Fruit fly (Drosophila melanogaster) whole organism, embryonic: ENCODE results near the gene mad2.

Experiments
- Adf1 ChIP-seq: fragments of 200-800 bp; sonication (Bioruptor generic); IDR thresholded peaks from 2 replicates; pipeline ENCODE4 v1.3.6; 2022; ENCODE audit warnings: missing biosample characterization, missing genetic modification characterization
- BEAF-32 ChIP-seq: fragments of 200-800 bp; sonication (Bioruptor generic); optimal IDR thresholded peaks from 3 replicates; lab custom pipeline; 2017; ENCODE audit warnings: missing biosample characterization, missing genetic modification characterization, mild to moderate bottlenecking, moderate library complexity, missing genetic modification reagents
- BtbVII ChIP-seq: fragments of 200-800 bp; sonication (Bioruptor generic); optimal IDR thresholded peaks from 3 replicates; lab custom pipeline; 2017; ENCODE audit warnings: missing biosample characterization, mild to moderate bottlenecking, missing genetic modification characterization
- CG10274 ChIP-seq: fragments of 200-800 bp; sonication (Bioruptor generic); optimal IDR thresholded peaks from 3 replicates; lab custom pipeline; 2017; ENCODE audit warnings: missing biosample characterization, mild to moderate bottlenecking, missing genetic modification characterization
- CG11456 ChIP-seq: fragments of 200-800 bp; sonication (Bioruptor generic); IDR thresholded peaks from 3 replicates; pipeline ENCODE4 v1.3.6; 2022; ENCODE audit warnings: missing biosample characterization, missing genetic modification characterization
- CG1529 ChIP-seq: fragments of 200-800 bp; sonication (Bioruptor generic); optimal IDR thresholded peaks from 3 replicates; lab custom pipeline; 2018; ENCODE audit warnings: missing biosample characterization, missing genetic modification characterization
- CG18262 ChIP-seq: fragments of 200-800 bp; optimal IDR thresholded peaks from 3 replicates; lab custom pipeline; 2019; ENCODE audit warnings: missing biosample characterization, mild to moderate bottlenecking, missing genetic modification characterization, moderate library complexity
- CG31224 ChIP-seq: fragments of 200-800 bp; sonication (Bioruptor generic); IDR thresholded peaks from 2 replicates; pipeline ENCODE4 v1.3.6; 2022; ENCODE audit warnings: missing biosample characterization, missing genetic modification characterization
- CG32532 ChIP-seq: fragments of 200-800 bp; sonication (Bioruptor generic); IDR thresholded peaks from 2 replicates; pipeline ENCODE4 v1.3.6; 2022; ENCODE audit warnings: missing biosample characterization, missing genetic modification characterization
- CG33557 ChIP-seq: fragments of 200-800 bp; sonication (Bioruptor generic); optimal IDR thresholded peaks from 2 replicates; lab custom pipeline; 2019; ENCODE audit warnings: missing biosample characterization, mild to moderate bottlenecking, missing genetic modification characterization, moderate library complexity
- CG34422 ChIP-seq: fragments of 200-800 bp; sonication (Bioruptor generic); IDR thresholded peaks from 3 replicates; pipeline ENCODE4 v1.3.6; 2022; ENCODE audit warnings: missing biosample characterization, missing genetic modification characterization
- CG4360 ChIP-seq: fragments of 200-800 bp; sonication (Bioruptor generic); IDR thresholded peaks from 2 replicates; pipeline ENCODE4 v1.3.6; 2022; ENCODE audit warnings: missing biosample characterization, missing genetic modification characterization
- CG7357 ChIP-seq: fragments of 200-800 bp; sonication (Bioruptor generic); IDR thresholded peaks from 3 replicates; pipeline ENCODE4 v1.3.6; 2022; ENCODE audit warnings: missing biosample characterization, missing genetic modification characterization
- CG9727 ChIP-seq: fragments of 200-800 bp; sonication (Bioruptor generic); optimal IDR thresholded peaks from 3 replicates; lab custom pipeline; 2017; ENCODE audit warnings: missing biosample characterization, mild to moderate bottlenecking, missing genetic modification characterization
- Dek ChIP-seq: fragments of 200-800 bp; sonication (Bioruptor generic); optimal IDR thresholded peaks from 3 replicates; lab custom pipeline; 2019; ENCODE audit warnings: missing biosample characterization, mild to moderate bottlenecking, missing genetic modification characterization, moderate library complexity
- Dfd ChIP-seq, 2 experiments: fragments of >200 bp; optimal IDR thresholded peaks; 2 replicates each; lab custom pipeline; 2017; ENCODE audit warnings: missing biosample characterization in 2 of 2, missing genetic modification characterization in 2 of 2
- HmgZ ChIP-seq: fragments of 200-800 bp; sonication (Bioruptor generic); optimal IDR thresholded peaks from 2 replicates; lab custom pipeline; 2018; ENCODE audit warnings: missing biosample characterization, mild to moderate bottlenecking, missing genetic modification characterization
- Kr ChIP-seq: fragments of 200-800 bp; sonication (Bioruptor generic); optimal IDR thresholded peaks from 2 replicates; lab custom pipeline; 2017; ENCODE audit warnings: missing biosample characterization, mild to moderate bottlenecking, missing genetic modification characterization
- Lhr ChIP-seq: fragments of 200-800 bp; sonication (Bioruptor generic); optimal IDR thresholded peaks from 3 replicates; lab custom pipeline; 2017; ENCODE audit warnings: mild to moderate bottlenecking, missing biosample characterization, missing genetic modification reagents, missing genetic modification characterization
- MBD-R2 ChIP-seq: fragments of 200-800 bp; sonication (Bioruptor generic); IDR thresholded peaks from 2 replicates; pipeline ENCODE4 v1.3.6; 2022; ENCODE audit warnings: missing biosample characterization, missing genetic modification characterization
- NFAT ChIP-seq: fragments of 200-800 bp; sonication (Bioruptor generic); IDR thresholded peaks from 2 replicates; pipeline ENCODE4 v1.3.6; 2022; ENCODE audit warnings: missing biosample characterization, missing genetic modification characterization
- NfI ChIP-seq: fragments of 200-800 bp; sonication (Bioruptor generic); optimal IDR thresholded peaks from 3 replicates; lab custom pipeline; 2018; ENCODE audit warnings: missing biosample characterization, mild to moderate bottlenecking, missing genetic modification characterization, moderate library complexity
- Optix ChIP-seq: fragments of 200-800 bp; sonication (Bioruptor generic); IDR thresholded peaks from 3 replicates; pipeline ENCODE4 v1.3.6; 2022; ENCODE audit warnings: missing biosample characterization, missing genetic modification characterization
- Poxn ChIP-seq: fragments of 200-800 bp; sonication (Bioruptor generic); IDR thresholded peaks from 2 replicates; pipeline ENCODE4 v1.3.6; 2022; ENCODE audit warnings: missing biosample characterization, missing genetic modification characterization
- Side ChIP-seq: fragments of 200-800 bp; sonication (Bioruptor generic); optimal IDR thresholded peaks from 2 replicates; lab custom pipeline; 2016; ENCODE audit warnings: missing biosample characterization, missing genetic modification characterization
- Trl ChIP-seq, 3 experiments: fragments of >200 bp in 2 of 3; fragments of 200-800 bp in 1 of 3; sonication (Bioruptor generic) in 1 of 3; optimal IDR thresholded peaks; 2 replicates in 1 of 3; 3 replicates in 2 of 3; lab custom pipeline; 2016 to 2017; ENCODE audit warnings: missing biosample characterization in 1 of 3, missing genetic modification characterization in 1 of 3
- ac ChIP-seq: fragments of 200-800 bp; sonication (Bioruptor generic); optimal IDR thresholded peaks from 3 replicates; lab custom pipeline; 2017; ENCODE audit warnings: missing biosample characterization, mild to moderate bottlenecking, missing genetic modification characterization
- aop ChIP-seq: fragments of 200-800 bp; sonication (Bioruptor generic); IDR thresholded peaks from 2 replicates; pipeline ENCODE4 v1.3.6; 2022; ENCODE audit warnings: missing biosample characterization, missing genetic modification characterization
- bigmax ChIP-seq: fragments of 200-800 bp; sonication (Bioruptor generic); optimal IDR thresholded peaks from 2 replicates; lab custom pipeline; 2018; ENCODE audit warnings: missing biosample characterization, mild to moderate bottlenecking, missing genetic modification characterization
- danr ChIP-seq: fragments of 200-800 bp; sonication (Bioruptor generic); IDR thresholded peaks from 2 replicates; pipeline ENCODE4 v1.3.6; 2022; ENCODE audit warnings: missing biosample characterization, missing genetic modification characterization
- dati ChIP-seq: fragments of 200-800 bp; sonication (Bioruptor generic); IDR thresholded peaks from 2 replicates; pipeline ENCODE4 v1.3.6; 2022; ENCODE audit warnings: missing biosample characterization, missing genetic modification characterization
- dpn ChIP-seq, 2 experiments: fragments of 200-800 bp; sonication (Bioruptor generic); optimal IDR thresholded peaks; 3 replicates each; lab custom pipeline; 2016; ENCODE audit warnings: missing biosample characterization in 2 of 2, missing genetic modification characterization in 2 of 2
- eve ChIP-seq, 2 experiments: fragments of >200 bp; optimal IDR thresholded peaks; 2 replicates each; lab custom pipeline; 2017; ENCODE audit warnings: missing biosample characterization in 2 of 2, missing genetic modification characterization in 2 of 2
- grau ChIP-seq: fragments of 200-800 bp; optimal IDR thresholded peaks from 3 replicates; lab custom pipeline; 2019; ENCODE audit warnings: missing biosample characterization, mild to moderate bottlenecking, missing genetic modification characterization, moderate library complexity
- her ChIP-seq: fragments of 200-800 bp; sonication (Bioruptor generic); optimal IDR thresholded peaks from 2 replicates; lab custom pipeline; 2016; ENCODE audit warnings: missing biosample characterization, missing genetic modification characterization
- ind ChIP-seq: fragments of 200-800 bp; sonication (Bioruptor generic); optimal IDR thresholded peaks from 3 replicates; lab custom pipeline; 2016; ENCODE audit warnings: missing biosample characterization, missing genetic modification characterization
- insv ChIP-seq, 2 experiments: fragments of 200-800 bp; sonication (Bioruptor generic); optimal IDR thresholded peaks; 3 replicates each; lab custom pipeline; 2016 to 2018; ENCODE audit warnings: missing biosample characterization in 2 of 2, missing genetic modification characterization in 2 of 2
- kah ChIP-seq: fragments of 200-800 bp; sonication (Bioruptor generic); optimal IDR thresholded peaks from 2 replicates; lab custom pipeline; 2018; ENCODE audit warnings: missing biosample characterization, mild to moderate bottlenecking, missing genetic modification characterization
- nom ChIP-seq: fragments of 200-800 bp; sonication (Bioruptor generic); optimal IDR thresholded peaks from 2 replicates; lab custom pipeline; 2017; ENCODE audit warnings: missing biosample characterization, missing genetic modification characterization, mild to moderate bottlenecking, moderate library complexity, missing genetic modification reagents
- onecut ChIP-seq: fragments of 200-800 bp; sonication (Bioruptor generic); IDR thresholded peaks from 2 replicates; pipeline ENCODE4 v1.3.6; 2022; ENCODE audit warnings: missing biosample characterization, missing genetic modification characterization
- phol ChIP-seq: fragments of 200-800 bp; sonication (Bioruptor generic); optimal IDR thresholded peaks from 3 replicates; lab custom pipeline; 2018; ENCODE audit warnings: missing biosample characterization, mild to moderate bottlenecking, missing genetic modification characterization, moderate library complexity
- pnt ChIP-seq: fragments of 200-800 bp; sonication (Bioruptor generic); optimal IDR thresholded peaks from 3 replicates; lab custom pipeline; 2016; ENCODE audit warnings: missing biosample characterization, missing genetic modification characterization
- pros ChIP-seq: fragments of 200-800 bp; sonication (Bioruptor generic); optimal IDR thresholded peaks from 3 replicates; lab custom pipeline; 2019; ENCODE audit warnings: missing biosample characterization, mild to moderate bottlenecking, missing genetic modification characterization, moderate library complexity
- row ChIP-seq: fragments of 200-800 bp; sonication (Bioruptor generic); IDR thresholded peaks from 3 replicates; pipeline ENCODE4 v1.3.6; 2022; ENCODE audit warnings: missing biosample characterization, missing genetic modification characterization
- schlank ChIP-seq: fragments of 200-800 bp; sonication (Bioruptor generic); optimal IDR thresholded peaks from 2 replicates; lab custom pipeline; 2018; ENCODE audit warnings: missing biosample characterization, mild to moderate bottlenecking, missing genetic modification characterization
- stwl ChIP-seq: fragments of 200-800 bp; sonication (Bioruptor generic); optimal IDR thresholded peaks from 3 replicates; lab custom pipeline; 2018; ENCODE audit warnings: missing biosample characterization, mild to moderate bottlenecking, missing genetic modification characterization, moderate library complexity
- tna ChIP-seq: fragments of 200-800 bp; sonication (Bioruptor generic); IDR thresholded peaks from 2 replicates; pipeline ENCODE4 v1.3.6; 2022; ENCODE audit warnings: missing biosample characterization, missing genetic modification characterization; ENCODE audit not compliant: partially characterized antibody
- z ChIP-seq: fragments of 200-800 bp; sonication (Bioruptor generic); IDR thresholded peaks from 3 replicates; pipeline ENCODE4 v1.3.6; 2022; ENCODE audit warnings: missing biosample characterization, missing genetic modification characterization
- zen ChIP-seq: fragments of 200-800 bp; sonication (Bioruptor generic); optimal IDR thresholded peaks from 3 replicates; lab custom pipeline; 2018; ENCODE audit warnings: missing biosample characterization, mild to moderate bottlenecking, missing genetic modification characterization, moderate library complexity

The mad2 gene

dm6 chr3L:5770817-5771425 lies 42.0 kb downstream of the mad2 start (continued):
- TF ChIP-seq onecut (no peak; the same call in 1 of the 2 replicates), CG18262 (tag; lab: Kevin White, UChicago) (peak; percentile 86), danr (GFP tag; lab: Robert Waterston, UW) (peak; percentile 27; the same call in 1 of the 2 replicates), MBD-R2 (GFP tag; lab: Robert Waterston, UW) (peak; percentile 44; the same call in 1 of the 2 replicates), BtbVII (GFP tag; lab: Kevin White, UChicago) (peak; percentile 85), Optix (GFP tag; lab: Robert Waterston, UW) (no peak), Kr (GFP tag; lab: Kevin White, UChicago) (no peak), schlank (tag; lab: Kevin White, UChicago) (peak; percentile 81), dati (GFP tag; lab: Robert Waterston, UW) (no peak), eve (GFP tag; optimal IDR thresholded peaks at IDR 0.05; lab: Kevin White, UChicago) (no peak), CG33557 (GFP tag; lab: Kevin White, UChicago) (peak; percentile 86), stwl (peak; percentile 73), CG10274 (peak; percentile 64), grau (peak; percentile 89), row (GFP tag; lab: Robert Waterston, UW) (peak; percentile 96), pros (GFP tag; lab: Kevin White, UChicago) (peak; percentile 70), CG9727 (GFP tag; lab: Kevin White, UChicago) (peak; percentile 86), CG31224 (GFP tag; lab: Robert Waterston, UW) (peak; percentile 57; the same call in 1 of the 2 replicates), aop (no peak), CG1529 (GFP tag; lab: Kevin White, UChicago) (peak; percentile 82), CG11456 (GFP tag; lab: Robert Waterston, UW) (peak; percentile 39; the same call in 1 of the 3 replicates), z (GFP tag; lab: Robert Waterston, UW) (no peak), Adf1 (peak; percentile 77), her (GFP tag; lab: Kevin White, UChicago) (peak; percentile 86), Poxn (GFP tag; lab: Robert Waterston, UW) (no peak; the same call in 1 of the 2 replicates), zen (tag; lab: Kevin White, UChicago) (peak; percentile 68), CG7357 (GFP tag; lab: Robert Waterston, UW) (peak; percentile 33; the same call in 1 of the 3 replicates), Trl (optimal IDR thresholded peaks at IDR 0.05; lab: Kevin White, UChicago) (no peak), Trl (GFP tag; optimal IDR thresholded peaks at IDR 0.05; lab: Kevin White, UChicago) (peak; percentile 92), ind (GFP tag; lab: Kevin White, UChicago) (peak; percentile 87), CG34422 (peak; percentile 90), Dek (tag; lab: Kevin White, UChicago) (peak; percentile 78), NfI (GFP tag; lab: Kevin White, UChicago) (peak; percentile 90), pnt (GFP tag; lab: Kevin White, UChicago) (peak; percentile 80), CG4360 (peak; percentile 96), ac (GFP tag; lab: Kevin White, UChicago) (peak; percentile 55), phol (tag; lab: Kevin White, UChicago) (peak; percentile 87), HmgZ (peak; percentile 92), insv (GFP tag; optimal IDR thresholded peaks at IDR 0.05; lab: Kevin White, UChicago) (peak in 1 of 2 experiments; percentile 75), Lhr (peak; percentile 55), tna (GFP tag; lab: Robert Waterston, UW) (no peak), BEAF-32 (GFP tag; lab: Kevin White, UChicago) (peak; percentile 20), nom (peak; percentile 58), CG32532 (peak; percentile 75), dpn (GFP tag; optimal IDR thresholded peaks at IDR 0.05; lab: Kevin White, UChicago) (peak; percentile 82 to 86), Dfd (GFP tag; optimal IDR thresholded peaks at IDR 0.05; lab: Kevin White, UChicago) (no peak), kah (GFP tag; lab: Kevin White, UChicago) (peak; percentile 51), Side (GFP tag; lab: Kevin White, UChicago) (peak; percentile 89), NFAT (peak; percentile 46; the same call in 1 of the 2 replicates), bigmax (peak; percentile 15)
